Worm (Caenorhabditis elegans) whole organism, L4 larva: ENCODE results near the gene gpa-4.

ENCODE experiments used
- F10B5.3 ChIP-seq: sonication (generic microtip); optimal IDR thresholded peaks from 2 replicates; lab custom pipeline; 2016; ENCODE audit warnings: mild to moderate bottlenecking, missing genetic modification characterization, missing compliant biosample characterization
- F26F4.8 ChIP-seq: fragments of 200-800 bp; sonication (Bioruptor generic); conservative IDR thresholded peaks from 2 replicates; pipeline ENCODE4 v1.3.6; 2022; ENCODE audit warnings: missing genetic modification characterization, missing compliant biosample characterization
- F44E2.7 ChIP-seq: fragments of 200-800 bp; sonication (Bioruptor generic); IDR thresholded peaks from 2 replicates; pipeline ENCODE4 v2.1.2; 2022; ENCODE audit warnings: missing genetic modification characterization, missing compliant biosample characterization
- T20F7.1 ChIP-seq: fragments of 200-800 bp; sonication (Bioruptor generic); optimal IDR thresholded peaks from 2 replicates; lab custom pipeline; 2018; ENCODE audit warnings: mild to moderate bottlenecking, missing genetic modification characterization, missing compliant biosample characterization
- T26A8.4 ChIP-seq: fragments of 200-800 bp; sonication (Bioruptor generic); IDR thresholded peaks from 2 replicates; pipeline ENCODE4 v1.3.6; 2022; ENCODE audit warnings: missing genetic modification characterization, missing compliant biosample characterization
- ZK546.5 ChIP-seq, 2 experiments: sonication (generic microtip); optimal IDR thresholded peaks; 2 replicates each; lab custom pipeline; 2017; ENCODE audit warnings: missing biosample characterization in 2 of 2, missing genetic modification characterization in 2 of 2
- aha-1 ChIP-seq: fragments of 150-350 bp; peaks from one replicate; lab custom pipeline; 2014; ENCODE audit warnings: missing biosample characterization, missing genetic modification characterization
- arid-1 ChIP-seq: fragments of 200-800 bp; sonication (Bioruptor generic); conservative IDR thresholded peaks from 2 replicates; pipeline ENCODE4 v1.3.6; 2022; ENCODE audit warnings: missing genetic modification reagents, missing genetic modification characterization, missing compliant biosample characterization
- ceh-32 ChIP-seq: sonication (generic microtip); optimal IDR thresholded peaks from 2 replicates; lab custom pipeline; 2016; ENCODE audit warnings: mild to moderate bottlenecking, missing genetic modification characterization, missing compliant biosample characterization; ENCODE audit not compliant: poor library complexity
- ceh-62 ChIP-seq: sonication (generic microtip); optimal IDR thresholded peaks from 2 replicates; lab custom pipeline; 2017; ENCODE audit warnings: missing biosample characterization, missing genetic modification characterization
- ceh-82 ChIP-seq: sonication (generic microtip); optimal IDR thresholded peaks from 2 replicates; lab custom pipeline; 2017; ENCODE audit warnings: missing biosample characterization, missing genetic modification characterization
- daf-19 ChIP-seq: fragments of 200-800 bp; sonication (Bioruptor generic); conservative IDR thresholded peaks from 2 replicates; pipeline ENCODE4 v1.3.6; 2022; ENCODE audit warnings: missing genetic modification characterization, missing compliant biosample characterization
- dmd-9 ChIP-seq: fragments of 200-800 bp; sonication (Bioruptor generic); IDR thresholded peaks from 2 replicates; pipeline ENCODE4 v1.3.6; 2022; ENCODE audit warnings: missing genetic modification reagents, missing genetic modification characterization, missing compliant biosample characterization
- duxl-1 ChIP-seq: sonication (generic microtip); optimal IDR thresholded peaks from 2 replicates; lab custom pipeline; 2016; ENCODE audit warnings: mild to moderate bottlenecking, missing genetic modification characterization, moderate library complexity, missing compliant biosample characterization; ENCODE audit not compliant: poor library complexity
- dve-1 ChIP-seq: sonication (generic microtip); optimal IDR thresholded peaks from 2 replicates; lab custom pipeline; 2017; ENCODE audit warnings: antibody characterized with exemption, mild to moderate bottlenecking, missing genetic modification characterization, missing compliant biosample characterization; ENCODE audit not compliant: insufficient read depth
- egl-43 ChIP-seq: fragments of 200-800 bp; sonication (Bioruptor generic); IDR thresholded peaks from 2 replicates; pipeline ENCODE4 v1.3.6; 2022; ENCODE audit warnings: missing genetic modification reagents, missing genetic modification characterization, missing compliant biosample characterization
- fkh-10 ChIP-seq: fragments of 150-350 bp; optimal IDR thresholded peaks from 2 replicates; lab custom pipeline; 2014; ENCODE audit warnings: missing biosample characterization, missing genetic modification reagents, missing genetic modification characterization
- hif-1 ChIP-seq, 2 experiments: sonication (generic microtip); optimal IDR thresholded peaks; 2 replicates each; lab custom pipeline; 2016 to 2017; ENCODE audit warnings: missing compliant biosample characterization in 2 of 2, missing genetic modification characterization in 2 of 2, missing genetic modification reagents in 2 of 2, missing genotype in 2 of 2, mild to moderate bottlenecking in 1 of 2
- hlh-11 ChIP-seq: fragments of 200-800 bp; sonication (Bioruptor generic); optimal IDR thresholded peaks from 2 replicates; lab custom pipeline; 2018; ENCODE audit warnings: mild to moderate bottlenecking, missing genetic modification characterization, missing compliant biosample characterization
- hmg-1.1 ChIP-seq: fragments of 200-800 bp; sonication (Bioruptor generic); IDR thresholded peaks from 2 replicates; pipeline ENCODE4 v1.3.6; 2022; ENCODE audit warnings: missing genetic modification reagents, missing genetic modification characterization, missing compliant biosample characterization
- lim-7 ChIP-seq: fragments of 200-800 bp; sonication (Bioruptor generic); IDR thresholded peaks from 2 replicates; pipeline ENCODE4 v1.3.6; 2022; ENCODE audit warnings: missing genetic modification characterization, missing compliant biosample characterization
- lin-13 ChIP-seq: fragments of 150-350 bp; optimal IDR thresholded peaks from 2 replicates; lab custom pipeline; 2014; ENCODE audit warnings: missing biosample characterization, missing genetic modification reagents, missing genetic modification characterization
- lin-29 ChIP-seq: fragments of 200-800 bp; sonication (Bioruptor generic); IDR thresholded peaks from 2 replicates; pipeline ENCODE4 v1.3.6; 2022; ENCODE audit warnings: missing genetic modification reagents, missing genetic modification characterization, missing compliant biosample characterization
- lin-38 ChIP-seq: fragments of 200-800 bp; sonication (Bioruptor generic); IDR thresholded peaks from 2 replicates; pipeline ENCODE4 v1.3.6; 2022; ENCODE audit warnings: missing genetic modification reagents, missing genetic modification characterization, missing compliant biosample characterization
- madf-5 ChIP-seq, 2 experiments: fragments of 200-800 bp; sonication (Bioruptor generic); IDR thresholded peaks; 2 replicates each; pipeline ENCODE4 v1.3.6; 2022; ENCODE audit warnings: missing compliant biosample characterization in 2 of 2, missing genetic modification characterization in 2 of 2
- mdl-1 ChIP-seq, 2 experiments: fragments of 150-350 bp in 1 of 2; sonication (generic microtip) in 1 of 2; optimal IDR thresholded peaks; 2 replicates each; lab custom pipeline; 2014 to 2017; ENCODE audit warnings: missing biosample characterization in 2 of 2, missing genetic modification characterization in 2 of 2
- mes-2 ChIP-seq: sonication (generic microtip); optimal IDR thresholded peaks from 2 replicates; lab custom pipeline; 2016; ENCODE audit warnings: missing genotype, mild to moderate bottlenecking, missing genetic modification characterization, missing compliant biosample characterization; ENCODE audit not compliant: poor library complexity, severe bottlenecking
- nhr-102 ChIP-seq: sonication (generic microtip); optimal IDR thresholded peaks from 2 replicates; lab custom pipeline; 2016; ENCODE audit warnings: mild to moderate bottlenecking, missing genetic modification characterization, moderate library complexity, missing compliant biosample characterization
- nhr-6 ChIP-seq: fragments of 150-350 bp; optimal IDR thresholded peaks from 2 replicates; lab custom pipeline; 2014; ENCODE audit warnings: missing biosample characterization, missing genetic modification characterization
- pha-4 ChIP-seq, 2 experiments: fragments of 150-350 bp in 1 of 2; fragments of 200-800 bp in 1 of 2; sonication (Bioruptor generic) in 1 of 2; IDR thresholded peaks in 1 of 2; optimal IDR thresholded peaks in 1 of 2; 2 replicates each; pipeline versions ENCODE4 v1.3.6 to Lab custom; 2014 to 2022; ENCODE audit warnings: missing genetic modification characterization in 2 of 2, missing genetic modification reagents in 2 of 2, missing biosample characterization in 1 of 2, missing compliant biosample characterization in 1 of 2
- php-3 ChIP-seq: fragments of 200-800 bp; sonication (Bioruptor generic); IDR thresholded peaks from 2 replicates; pipeline ENCODE4 v1.3.6; 2022; ENCODE audit warnings: missing genetic modification reagents, missing genetic modification characterization, missing compliant biosample characterization
- rbr-2 ChIP-seq: sonication (generic microtip); optimal IDR thresholded peaks from 2 replicates; lab custom pipeline; 2016; ENCODE audit warnings: missing genotype, missing genetic modification characterization, missing compliant biosample characterization
- saeg-2 ChIP-seq: fragments of 200-800 bp; sonication (Bioruptor generic); IDR thresholded peaks from 2 replicates; pipeline ENCODE4 v1.3.6; 2022; ENCODE audit warnings: missing genetic modification reagents, missing genetic modification characterization, missing compliant biosample characterization
- tra-1 ChIP-seq: fragments of 200-800 bp; sonication (Bioruptor generic); IDR thresholded peaks from 2 replicates; pipeline ENCODE4 v1.3.6; 2022; ENCODE audit warnings: missing genetic modification reagents, missing genetic modification characterization, missing compliant biosample characterization
- unc-62 ChIP-seq, 3 experiments: fragments of 150-350 bp in 1 of 3; sonication (generic microtip); optimal IDR thresholded peaks in 2 of 3; peaks in 1 of 3; 1 replicate in 1 of 3; 2 replicates in 2 of 3; lab custom pipeline; 2014 to 2017; ENCODE audit warnings: missing biosample characterization in 3 of 3, missing genetic modification characterization in 3 of 3, missing genetic modification reagents in 3 of 3, missing genotype in 1 of 3
- ztf-7 ChIP-seq: fragments of 150-350 bp; optimal IDR thresholded peaks from 2 replicates; lab custom pipeline; 2014; ENCODE audit warnings: missing biosample characterization, missing genetic modification characterization

The gpa-4 gene

ce11 chrIV:443622-444021, 42.1 kb downstream of the gpa-4 start, which contains the start of gene mrpl-55 (continued):
- TF ChIP-seq ceh-62 (tag; lab: Kevin White, UChicago) (no peak), ceh-82 (tag; lab: Kevin White, UChicago) (no peak), lim-7 (no peak), fkh-10 (peak; percentile 66), duxl-1 (tag; lab: Kevin White, UChicago) (peak; percentile 52), hif-1 (tag; optimal IDR thresholded peaks at IDR 0.05; lab: Kevin White, UChicago) (peak in 1 of 2 experiments; percentile 80), aha-1 (tag; lab: Kevin White, UChicago) (peak; percentile 99), rbr-2 (peak; percentile 82), mes-2 (tag; lab: Kevin White, UChicago) (peak; percentile 94), F44E2.7 (GFP tag; lab: Robert Waterston, UW) (no peak), T20F7.1 (peak; percentile 81), saeg-2 (GFP tag; lab: Robert Waterston, UW) (no peak), F10B5.3 (no peak), ztf-7 (tag; lab: Kevin White, UChicago) (peak; percentile 31), nhr-102 (tag; lab: Kevin White, UChicago) (peak; percentile 55), php-3 (GFP tag; lab: Robert Waterston, UW) (no peak), lin-13 (peak; percentile 80), dve-1 (tag; lab: Kevin White, UChicago) (peak; percentile 83), dmd-9 (GFP tag; lab: Robert Waterston, UW) (no peak), egl-43 (no peak), pha-4 (GFP tag; IDR thresholded peaks at IDR 0.05; lab: Robert Waterston, UW) (no peak), pha-4 (tag; optimal IDR thresholded peaks at IDR 0.05; lab: Kevin White, UChicago) (peak; percentile 24), F26F4.8 (GFP tag; lab: Robert Waterston, UW) (no peak), T26A8.4 (GFP tag; lab: Robert Waterston, UW) (peak; percentile 62), madf-5 (GFP tag; IDR thresholded peaks at IDR 0.05; lab: Robert Waterston, UW) (no peak), arid-1 (GFP tag; lab: Robert Waterston, UW) (no peak), mdl-1 (tag; optimal IDR thresholded peaks at IDR 0.05; lab: Kevin White, UChicago) (peak in 1 of 2 experiments; percentile 62), lin-38 (GFP tag; lab: Robert Waterston, UW) (peak; percentile 99), hlh-11 (tag; lab: Kevin White, UChicago) (peak; percentile 62), hmg-1.1 (GFP tag; lab: Robert Waterston, UW) (peak; percentile 71), lin-29 (GFP tag; lab: Robert Waterston, UW) (peak; percentile 72)
- TF ChIP-seq, all 104 proteins: peak for 35

DNA sequence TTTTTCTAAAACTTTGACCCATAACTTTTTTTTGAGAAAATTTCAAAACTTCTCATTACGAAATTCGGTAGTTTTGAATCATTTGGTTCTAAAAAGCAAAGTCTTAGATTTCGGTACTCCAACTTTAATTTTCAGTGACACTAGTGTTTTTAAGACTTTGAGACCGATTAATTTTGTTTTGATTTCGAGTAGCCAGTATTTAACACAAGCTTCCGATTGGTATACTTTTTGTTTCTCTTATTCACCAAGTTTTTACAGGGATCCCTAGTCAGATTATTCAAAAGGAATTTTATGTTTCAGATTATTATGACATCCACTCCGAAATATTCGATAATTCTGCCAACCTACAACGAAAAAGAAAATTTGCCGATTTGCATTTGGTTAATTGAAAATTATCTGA, 43.9 kb downstream of the gpa-4 start, which contains the start of gene dpm-1:
Gene dpm-1, plus strand, starts transcription at position 301 of the 400 bp plus-strand sequence.
- TF ChIP-seq F10B5.3 (no peak), unc-62 (GFP tag; optimal IDR thresholded peaks at IDR 0.05 in 1 of 2; lab: Kevin White, UChicago) (no peak), unc-62 (tag; optimal IDR thresholded peaks at IDR 0.05; lab: Kevin White, UChicago) (no peak), pha-4 (GFP tag; IDR thresholded peaks at IDR 0.05; lab: Robert Waterston, UW) (no peak), pha-4 (tag; optimal IDR thresholded peaks at IDR 0.05; lab: Kevin White, UChicago) (no peak), tra-1 (no peak), ZK546.5 (tag; optimal IDR thresholded peaks at IDR 0.05; lab: Kevin White, UChicago) (no peak)

ce11 chrIV:454816-455215, 53.3 kb downstream of the gpa-4 start, which contains the start of the genes Y66H1A.8 and M04G7.5:
Gene Y66H1A.8, minus strand, starts transcription at chrIV:454916.
Gene M04G7.5, plus strand, starts transcription at chrIV:455073.
- TF ChIP-seq daf-19 (GFP tag; lab: Robert Waterston, UW), result no peak
- no peak for TF ChIP-seq nhr-6
- TF ChIP-seq ceh-32 (tag; lab: Kevin White, UChicago), result no peak
